Fruit fly (Drosophila melanogaster) whole organism, embryonic: ENCODE measurements around the gene CG11309.
A peak's percentile ranks its signal among the peaks of the same experiment; 100 is the strongest.

Experiments used
- Aef1 ChIP-seq: fragments of 200-800 bp; sonication (Bioruptor generic); IDR thresholded peaks from 3 replicates; pipeline ENCODE4 v1.3.6; 2022; ENCODE audit warnings: missing biosample characterization, missing genetic modification characterization
- Bdp1 ChIP-seq: fragments of 200-800 bp; sonication (Bioruptor generic); optimal IDR thresholded peaks from 3 replicates; lab custom pipeline; 2016; ENCODE audit warnings: missing biosample characterization, missing genetic modification characterization
- CG10979 ChIP-seq: fragments of 200-800 bp; sonication (Bioruptor generic); optimal IDR thresholded peaks from 2 replicates; lab custom pipeline; 2018; ENCODE audit warnings: missing biosample characterization, mild to moderate bottlenecking, missing genetic modification characterization, moderate library complexity
- CG12155 ChIP-seq: fragments of 200-800 bp; sonication (Bioruptor generic); optimal IDR thresholded peaks from 3 replicates; lab custom pipeline; 2016; ENCODE audit warnings: missing biosample characterization, missing genetic modification characterization
- CG12769 ChIP-seq: fragments of 200-800 bp; sonication (Bioruptor generic); optimal IDR thresholded peaks from 2 replicates; lab custom pipeline; 2019; ENCODE audit warnings: missing biosample characterization, mild to moderate bottlenecking, missing genetic modification characterization, moderate library complexity
- CG13287 ChIP-seq: fragments of 200-800 bp; sonication (Bioruptor generic); IDR thresholded peaks from 2 replicates; pipeline ENCODE4 v1.3.6; 2022; ENCODE audit warnings: missing biosample characterization, missing genetic modification characterization; ENCODE audit not compliant: partially characterized antibody
- CG15514 ChIP-seq: fragments of 200-800 bp; sonication (Bioruptor generic); optimal IDR thresholded peaks from 3 replicates; lab custom pipeline; 2017; ENCODE audit warnings: missing biosample characterization, missing genetic modification characterization, mild to moderate bottlenecking, moderate library complexity, missing genetic modification reagents
- CG15601 ChIP-seq: fragments of 200-800 bp; sonication (Bioruptor generic); optimal IDR thresholded peaks from 3 replicates; lab custom pipeline; 2019; ENCODE audit warnings: missing biosample characterization, mild to moderate bottlenecking, missing genetic modification characterization, moderate library complexity
- CG17359 ChIP-seq: fragments of 200-800 bp; sonication (Bioruptor generic); optimal IDR thresholded peaks from 3 replicates; lab custom pipeline; 2018; ENCODE audit warnings: missing biosample characterization, mild to moderate bottlenecking, missing genetic modification characterization, moderate library complexity
- CG17829 ChIP-seq: fragments of 200-800 bp; optimal IDR thresholded peaks from 2 replicates; lab custom pipeline; 2019; ENCODE audit warnings: missing biosample characterization, mild to moderate bottlenecking, missing genetic modification characterization, moderate library complexity
- CG17912 ChIP-seq: fragments of 200-800 bp; sonication (Bioruptor generic); optimal IDR thresholded peaks from 2 replicates; lab custom pipeline; 2018; ENCODE audit warnings: missing biosample characterization, mild to moderate bottlenecking, missing genetic modification characterization
- CG1832 ChIP-seq: fragments of 200-800 bp; sonication (Bioruptor generic); optimal IDR thresholded peaks from 2 replicates; lab custom pipeline; 2017; ENCODE audit warnings: missing biosample characterization, mild to moderate bottlenecking, missing genetic modification characterization, inconsistent platforms
- CG18476 ChIP-seq: fragments of 200-800 bp; sonication (Bioruptor generic); optimal IDR thresholded peaks from 2 replicates; lab custom pipeline; 2016; ENCODE audit warnings: missing biosample characterization, mild to moderate bottlenecking, missing genetic modification characterization
- CG4820 ChIP-seq: fragments of 200-800 bp; sonication (Bioruptor generic); optimal IDR thresholded peaks from 3 replicates; lab custom pipeline; 2016; ENCODE audit warnings: missing biosample characterization, missing genetic modification characterization
- CG5953 ChIP-seq: fragments of 200-800 bp; sonication (Bioruptor generic); IDR thresholded peaks from 2 replicates; pipeline ENCODE4 v1.3.6; 2022; ENCODE audit warnings: missing biosample characterization, missing genetic modification characterization
- CG8924 ChIP-seq: fragments of 200-800 bp; optimal IDR thresholded peaks from 3 replicates; lab custom pipeline; 2019; ENCODE audit warnings: missing biosample characterization, mild to moderate bottlenecking, missing genetic modification characterization, moderate library complexity
- CG9437 ChIP-seq: fragments of 200-800 bp; sonication (Bioruptor generic); optimal IDR thresholded peaks from 2 replicates; lab custom pipeline; 2018; ENCODE audit warnings: missing biosample characterization, mild to moderate bottlenecking, missing genetic modification characterization
- CG9609 ChIP-seq: fragments of 200-800 bp; sonication (Bioruptor generic); optimal IDR thresholded peaks from 3 replicates; lab custom pipeline; 2016; ENCODE audit warnings: missing biosample characterization, missing genetic modification characterization
- Dip2 ChIP-seq: fragments of 200-800 bp; sonication (Bioruptor generic); IDR thresholded peaks from 2 replicates; pipeline ENCODE4 v1.3.6; 2022; ENCODE audit warnings: missing biosample characterization, missing genetic modification characterization
- Dp ChIP-seq: fragments of 200-800 bp; sonication (Bioruptor generic); optimal IDR thresholded peaks from 2 replicates; lab custom pipeline; 2018; ENCODE audit warnings: missing biosample characterization, mild to moderate bottlenecking, missing genetic modification characterization, moderate library complexity
- Dref ChIP-seq: fragments of 200-800 bp; sonication (Bioruptor generic); IDR thresholded peaks from 2 replicates; pipeline ENCODE4 v1.3.6; 2022; ENCODE audit warnings: missing biosample characterization, missing genetic modification characterization
- Eip74EF ChIP-seq, 2 experiments: fragments of 200-800 bp in 1 of 2; fragments of >200 bp in 1 of 2; sonication (Bioruptor generic) in 1 of 2; optimal IDR thresholded peaks; 2 replicates each; lab custom pipeline; 2017 to 2019; ENCODE audit warnings: missing biosample characterization in 2 of 2, missing genetic modification characterization in 2 of 2, mild to moderate bottlenecking in 1 of 2, moderate library complexity in 1 of 2
- Elba2 ChIP-seq: fragments of 200-800 bp; sonication (Bioruptor generic); optimal IDR thresholded peaks from 3 replicates; lab custom pipeline; 2016; ENCODE audit warnings: missing biosample characterization, missing genetic modification characterization
- Fer1 ChIP-seq: fragments of 200-800 bp; sonication (Bioruptor generic); optimal IDR thresholded peaks from 2 replicates; lab custom pipeline; 2017; ENCODE audit warnings: missing biosample characterization, mild to moderate bottlenecking, missing genetic modification characterization
- HmgD ChIP-seq: fragments of 200-800 bp; sonication (Bioruptor generic); optimal IDR thresholded peaks from 3 replicates; lab custom pipeline; 2016; ENCODE audit warnings: missing biosample characterization, missing genetic modification characterization
- Hsf ChIP-seq: fragments of 200-800 bp; sonication (Bioruptor generic); optimal IDR thresholded peaks from 3 replicates; lab custom pipeline; 2016; ENCODE audit warnings: missing biosample characterization, missing genetic modification characterization
- Kr ChIP-seq: fragments of 200-800 bp; sonication (Bioruptor generic); optimal IDR thresholded peaks from 2 replicates; lab custom pipeline; 2017; ENCODE audit warnings: missing biosample characterization, mild to moderate bottlenecking, missing genetic modification characterization
- MTF-1 ChIP-seq: fragments of 200-800 bp; sonication (Bioruptor generic); optimal IDR thresholded peaks from 2 replicates; lab custom pipeline; 2018; ENCODE audit warnings: missing biosample characterization, mild to moderate bottlenecking, missing genetic modification characterization, borderline replicate concordance
- Max ChIP-seq: fragments of 200-800 bp; sonication (Bioruptor generic); optimal IDR thresholded peaks from 2 replicates; lab custom pipeline; 2016; ENCODE audit warnings: missing biosample characterization, mild to moderate bottlenecking, missing genetic modification characterization
- Sry-β ChIP-seq: fragments of 200-800 bp; sonication (Bioruptor generic); optimal IDR thresholded peaks from 2 replicates; lab custom pipeline; 2018; ENCODE audit warnings: missing biosample characterization, mild to moderate bottlenecking, missing genetic modification characterization, moderate library complexity
- amos ChIP-seq: fragments of 200-800 bp; sonication (Bioruptor generic); IDR thresholded peaks from 2 replicates; pipeline ENCODE4 v1.3.6; 2022; ENCODE audit warnings: missing biosample characterization, missing genetic modification characterization; ENCODE audit not compliant: partially characterized antibody
- bcd ChIP-seq: fragments of 200-800 bp; sonication (Bioruptor generic); optimal IDR thresholded peaks from 2 replicates; lab custom pipeline; 2017; ENCODE audit warnings: missing biosample characterization, mild to moderate bottlenecking, missing genetic modification characterization
- bigmax ChIP-seq: fragments of 200-800 bp; sonication (Bioruptor generic); optimal IDR thresholded peaks from 2 replicates; lab custom pipeline; 2018; ENCODE audit warnings: missing biosample characterization, mild to moderate bottlenecking, missing genetic modification characterization
- chinmo ChIP-seq: fragments of 200-800 bp; sonication (Bioruptor generic); IDR thresholded peaks from 4 replicates; pipeline ENCODE4 v1.3.6; 2022; ENCODE audit warnings: missing biosample characterization, missing genetic modification characterization; ENCODE audit not compliant: partially characterized antibody
- chn ChIP-seq: fragments of 200-800 bp; sonication (Bioruptor generic); optimal IDR thresholded peaks from 2 replicates; lab custom pipeline; 2016; ENCODE audit warnings: missing biosample characterization, missing genetic modification characterization
- croc ChIP-seq: fragments of 200-800 bp; sonication (Bioruptor generic); conservative IDR thresholded peaks from 3 replicates; pipeline ENCODE4 v1.3.6; 2022; ENCODE audit warnings: missing biosample characterization, missing genetic modification characterization
- dysf ChIP-seq: fragments of 200-800 bp; sonication (Bioruptor generic); IDR thresholded peaks from 3 replicates; pipeline ENCODE4 v1.3.6; 2022; ENCODE audit warnings: missing biosample characterization, missing genetic modification characterization
- fd64A ChIP-seq: fragments of 200-800 bp; sonication (Bioruptor generic); optimal IDR thresholded peaks from 3 replicates; lab custom pipeline; 2018; ENCODE audit warnings: missing biosample characterization, mild to moderate bottlenecking, missing genetic modification characterization
- fru ChIP-seq: fragments of >200 bp; optimal IDR thresholded peaks from 2 replicates; lab custom pipeline; 2017
- gcm ChIP-seq: fragments of 200-800 bp; sonication (Bioruptor generic); optimal IDR thresholded peaks from 2 replicates; lab custom pipeline; 2019; ENCODE audit warnings: missing biosample characterization, mild to moderate bottlenecking, missing genetic modification characterization, moderate library complexity
- h ChIP-seq: fragments of >200 bp; optimal IDR thresholded peaks from 2 replicates; lab custom pipeline; 2017
- hkb ChIP-seq, 2 experiments: fragments of 200-800 bp in 1 of 2; fragments of >200 bp in 1 of 2; sonication (Bioruptor generic) in 1 of 2; IDR thresholded peaks in 1 of 2; optimal IDR thresholded peaks in 1 of 2; 2 replicates each; pipeline versions ENCODE4 v1.3.6 to Lab custom; 2017 to 2022; ENCODE audit warnings: missing biosample characterization in 1 of 2, missing genetic modification characterization in 1 of 2
- insv ChIP-seq, 2 experiments: fragments of 200-800 bp; sonication (Bioruptor generic); optimal IDR thresholded peaks; 3 replicates each; lab custom pipeline; 2016 to 2018; ENCODE audit warnings: missing biosample characterization in 2 of 2, missing genetic modification characterization in 2 of 2
- jumu ChIP-seq: fragments of 200-800 bp; sonication (Bioruptor generic); optimal IDR thresholded peaks from 3 replicates; lab custom pipeline; 2016; ENCODE audit warnings: missing biosample characterization, missing genetic modification characterization
- lbe ChIP-seq: fragments of 200-800 bp; sonication (Bioruptor generic); optimal IDR thresholded peaks from 2 replicates; lab custom pipeline; 2016; ENCODE audit warnings: missing biosample characterization, mild to moderate bottlenecking, missing genetic modification characterization
- lola ChIP-seq, 3 experiments: fragments of >200 bp in 2 of 3; fragments of 200-800 bp in 1 of 3; sonication (Bioruptor generic) in 1 of 3; optimal IDR thresholded peaks; 2 replicates each; lab custom pipeline; 2017 to 2019; ENCODE audit warnings: missing biosample characterization in 3 of 3, missing genetic modification characterization in 3 of 3, mild to moderate bottlenecking in 1 of 3, moderate library complexity in 1 of 3
- nau ChIP-seq: fragments of 200-800 bp; sonication (Bioruptor generic); optimal IDR thresholded peaks from 3 replicates; lab custom pipeline; 2017; ENCODE audit warnings: missing biosample characterization, mild to moderate bottlenecking, missing genetic modification characterization, missing genetic modification reagents
- sqz ChIP-seq: fragments of 200-800 bp; sonication (Bioruptor generic); optimal IDR thresholded peaks from 3 replicates; lab custom pipeline; 2018; ENCODE audit warnings: missing biosample characterization, mild to moderate bottlenecking, missing genetic modification characterization
- stwl ChIP-seq: fragments of 200-800 bp; sonication (Bioruptor generic); optimal IDR thresholded peaks from 3 replicates; lab custom pipeline; 2018; ENCODE audit warnings: missing biosample characterization, mild to moderate bottlenecking, missing genetic modification characterization, moderate library complexity
- wek ChIP-seq: fragments of 200-800 bp; sonication (Bioruptor generic); optimal IDR thresholded peaks from 3 replicates; lab custom pipeline; 2018; ENCODE audit warnings: missing biosample characterization, mild to moderate bottlenecking, missing genetic modification characterization, moderate library complexity

CG11309 gene

dm6 chr3L:21267862-21268385 is 36.5 kb downstream of the CG11309 start, which contains the start of gene CG9391 (continued):
- no peak for TF ChIP-seq lbe (GFP tag; lab: Kevin White, UChicago)
- TF ChIP-seq Bdp1 (GFP tag; lab: Kevin White, UChicago) = no peak
- TF ChIP-seq CG5953 (GFP tag; lab: Robert Waterston, UW) = no peak
- no peak for TF ChIP-seq Fer1
- no peak for TF ChIP-seq bigmax (GFP tag; lab: Kevin White, UChicago)
- no peak for TF ChIP-seq CG10979 (tag; lab: Kevin White, UChicago)
- TF ChIP-seq Dp (GFP tag; lab: Kevin White, UChicago) = peak; percentile 36
- TF ChIP-seq Hsf = no peak
- TF ChIP-seq bcd = no peak
- no peak for TF ChIP-seq CG18476 (GFP tag; lab: Kevin White, UChicago)
- TF ChIP-seq Max (GFP tag; lab: Kevin White, UChicago) = no peak
- no peak for TF ChIP-seq CG17829 (tag; lab: Kevin White, UChicago)
- peak; percentile 40 for TF ChIP-seq Elba2 (GFP tag; lab: Kevin White, UChicago)
- no peak for TF ChIP-seq CG1832
- no peak for TF ChIP-seq lola (GFP tag; optimal IDR thresholded peaks at IDR 0.05; lab: Kevin White, UChicago)
- TF ChIP-seq amos (GFP tag; lab: Robert Waterston, UW) = no peak
- TF ChIP-seq Kr (GFP tag; lab: Kevin White, UChicago) = no peak
- TF ChIP-seq stwl (tag; lab: Kevin White, UChicago) = peak; percentile 51
- no peak for TF ChIP-seq gcm
- no peak for TF ChIP-seq CG8924 (tag; lab: Kevin White, UChicago)
- TF ChIP-seq insv (GFP tag; optimal IDR thresholded peaks at IDR 0.05; lab: Kevin White, UChicago) = peak in 1 of 2 experiments; percentile 80
- TF ChIP-seq h (lab: Kevin White, UChicago) = no peak
- TF ChIP-seq CG12155 (GFP tag; lab: Kevin White, UChicago) = no peak
- no peak for TF ChIP-seq CG17359
- TF ChIP-seq CG9437 (GFP tag; lab: Kevin White, UChicago) = no peak
- no peak for TF ChIP-seq MTF-1
- no peak for TF ChIP-seq chinmo
- TF ChIP-seq CG13287 = peak; percentile 7; the same call in 1 of the 2 replicates
- peak in 1 of 2 experiments; percentile 61 for TF ChIP-seq Eip74EF (GFP tag; optimal IDR thresholded peaks at IDR 0.05; lab: Kevin White, UChicago)
- no peak for TF ChIP-seq fd64A
- no peak for TF ChIP-seq croc (GFP tag; lab: Robert Waterston, UW)
- no peak for TF ChIP-seq wek
- TF ChIP-seq nau (GFP tag; lab: Kevin White, UChicago) = no peak
- no peak for TF ChIP-seq Aef1
- no peak for TF ChIP-seq dysf (GFP tag; lab: Robert Waterston, UW)
- no peak for TF ChIP-seq CG17912 (GFP tag; lab: Kevin White, UChicago)
- no peak for TF ChIP-seq Sry-β (GFP tag; lab: Kevin White, UChicago)
- TF ChIP-seq fru (lab: Kevin White, UChicago) = no peak
- TF ChIP-seq sqz (GFP tag; lab: Kevin White, UChicago) = no peak
- TF ChIP-seq Dip2 (GFP tag; lab: Robert Waterston, UW) = no peak
- no peak for TF ChIP-seq CG15514 (GFP tag; lab: Kevin White, UChicago)
- no peak for TF ChIP-seq chn (GFP tag; lab: Kevin White, UChicago)
- no peak for TF ChIP-seq CG4820 (GFP tag; lab: Kevin White, UChicago)
- TF ChIP-seq CG12769 (tag; lab: Kevin White, UChicago) = no peak
- TF ChIP-seq hkb (optimal IDR thresholded peaks at IDR 0.05; lab: Kevin White, UChicago) = no peak
- no peak for TF ChIP-seq hkb (GFP tag; IDR thresholded peaks at IDR 0.05; lab: Robert Waterston, UW)
- no peak for TF ChIP-seq HmgD (GFP tag; lab: Kevin White, UChicago)
- TF ChIP-seq CG9609 (GFP tag; lab: Kevin White, UChicago) = no peak
- no peak for TF ChIP-seq Dref (GFP tag; lab: Robert Waterston, UW)
- no peak for TF ChIP-seq CG15601 (tag; lab: Kevin White, UChicago)
- TF ChIP-seq jumu (GFP tag; lab: Kevin White, UChicago) = no peak
